Fruit fly (Drosophila melanogaster): Measurements from ENCODE around the gene Cox11.

Gene Cox11

dm6 chr2L:5491220-5491619 lies 35.5 kb upstream of the Cox11 start (continued):
- TF ChIP-seq HmgZ (tag; optimal IDR thresholded peaks at IDR 0.05) = no peak
- no peak for TF ChIP-seq odd (GFP tag; optimal IDR thresholded peaks at IDR 0.05)
- no peak for TF ChIP-seq CG30403 (GFP tag; optimal IDR thresholded peaks at IDR 0.05)
- no peak for TF ChIP-seq crol (GFP tag; IDR thresholded peaks at IDR 0.05)
- no peak for TF ChIP-seq sr (GFP tag; IDR thresholded peaks at IDR 0.05)
- TF ChIP-seq lilli (GFP tag; optimal IDR thresholded peaks at IDR 0.05) = no peak
- no peak for TF ChIP-seq CG5953 (GFP tag; IDR thresholded peaks at IDR 0.05)
- no peak for TF ChIP-seq disco-r (GFP tag; optimal IDR thresholded peaks at IDR 0.05)
- peak; percentile 10 for TF ChIP-seq trem (tag; optimal IDR thresholded peaks at IDR 0.05)
- TF ChIP-seq CG1233 (GFP tag; optimal IDR thresholded peaks at IDR 0.05) = no peak
- no peak for TF ChIP-seq CG17361 (GFP tag; IDR thresholded peaks at IDR 0.05)
- no peak for TF ChIP-seq zfh2 (GFP tag; optimal IDR thresholded peaks at IDR 0.05)
- TF ChIP-seq Optix (GFP tag; IDR thresholded peaks at IDR 0.05) = no peak
- TF ChIP-seq Tbp (GFP tag; optimal IDR thresholded peaks at IDR 0.05) = no peak
- no peak for TF ChIP-seq sd (tag; optimal IDR thresholded peaks at IDR 0.05)
- TF ChIP-seq CG14710 (tag; optimal IDR thresholded peaks at IDR 0.05) = peak; percentile 24
- no peak for TF ChIP-seq CG15011 (GFP tag; optimal IDR thresholded peaks at IDR 0.05)
- no peak for TF ChIP-seq CG11085 (GFP tag; IDR thresholded peaks at IDR 0.05)
- no peak for TF ChIP-seq Dip2 (GFP tag; IDR thresholded peaks at IDR 0.05)
- TF ChIP-seq zfh1 (GFP tag; IDR thresholded peaks at IDR 0.05) = peak; percentile 74; the same call in 2 of the 3 replicates
- TF ChIP-seq Meics (GFP tag; optimal IDR thresholded peaks at IDR 0.05) = no peak
- no peak for TF ChIP-seq fd102C (GFP tag; optimal IDR thresholded peaks at IDR 0.05)
- no peak for TF ChIP-seq repo (GFP tag; optimal IDR thresholded peaks at IDR 0.05)
- TF ChIP-seq Oaz (GFP tag; IDR thresholded peaks at IDR 0.05) = no peak
- no peak for TF ChIP-seq tio (GFP tag; optimal IDR thresholded peaks at IDR 0.05)
- TF ChIP-seq Dek (tag; optimal IDR thresholded peaks at IDR 0.05) = no peak
- no peak for TF ChIP-seq CG3407 (GFP tag; optimal IDR thresholded peaks at IDR 0.05)
- peak in 1 of 2 experiments; percentile 2 for TF ChIP-seq Hr51 (GFP tag; optimal IDR thresholded peaks at IDR 0.05)
- TF ChIP-seq CG7786 (GFP tag; optimal IDR thresholded peaks at IDR 0.05) = no peak
- TF ChIP-seq Spps (tag; optimal IDR thresholded peaks at IDR 0.05) = peak; percentile 9
- TF ChIP-seq CG4617 (GFP tag; optimal IDR thresholded peaks at IDR 0.05; ENCODE audit: borderline replicate concordance) = no peak
- no peak for TF ChIP-seq CG11398 (GFP tag; optimal IDR thresholded peaks at IDR 0.05)
- no peak for TF ChIP-seq da (GFP tag; optimal IDR thresholded peaks at IDR 0.05)
- no peak for TF ChIP-seq klu (GFP tag; IDR thresholded peaks at IDR 0.05)
- no peak for TF ChIP-seq Mrtf (GFP tag; IDR thresholded peaks at IDR 0.05)
- no peak for TF ChIP-seq dpn (GFP tag; optimal IDR thresholded peaks at IDR 0.05)
- TF ChIP-seq E2f1 (GFP tag; IDR thresholded peaks at IDR 0.05) = no peak
- TF ChIP-seq bbx (GFP tag; IDR thresholded peaks at IDR 0.05; ENCODE audit: partially characterized antibody) = no peak
- TF ChIP-seq Fer1 (GFP tag; optimal IDR thresholded peaks at IDR 0.05) = no peak
- TF ChIP-seq ato (GFP tag; IDR thresholded peaks at IDR 0.05; ENCODE audit: partially characterized antibody) = no peak
- no peak for TF ChIP-seq Doc3 (GFP tag; IDR thresholded peaks at IDR 0.05; ENCODE audit: partially characterized antibody)
- no peak for TF ChIP-seq ftz-f1 (GFP tag; optimal IDR thresholded peaks at IDR 0.05)
- TF ChIP-seq Dad (GFP tag; optimal IDR thresholded peaks at IDR 0.05) = no peak
- no peak for TF ChIP-seq ind (GFP tag; optimal IDR thresholded peaks at IDR 0.05)
- peak; percentile 51 for TF ChIP-seq CG10979 (tag; optimal IDR thresholded peaks at IDR 0.05)
- no peak for TF ChIP-seq CkIIα-i1 (GFP tag; IDR thresholded peaks at IDR 0.05)
- peak; percentile 59; the same call in 1 of the 3 replicates for TF ChIP-seq ci (GFP tag; IDR thresholded peaks at IDR 0.05)
- no peak for TF ChIP-seq ash1 (GFP tag; optimal IDR thresholded peaks at IDR 0.05)
- no peak for TF ChIP-seq CG9817 (tag; optimal IDR thresholded peaks at IDR 0.05)
- no peak for TF ChIP-seq CG31388 (GFP tag; optimal IDR thresholded peaks at IDR 0.05)
- TF ChIP-seq CG2712 (tag; optimal IDR thresholded peaks at IDR 0.05) = peak; percentile 48
- TF ChIP-seq CG9609 (GFP tag; optimal IDR thresholded peaks at IDR 0.05) = no peak
- TF ChIP-seq Bteb2 (GFP tag; optimal IDR thresholded peaks at IDR 0.05) = no peak

Measured in whole organism, embryonic.